Worm (Caenorhabditis elegans) whole organism, early embryonic: ENCODE results near the gene wdr-48.

Source experiments
- B0310.2 ChIP-seq: sonication (generic microtip); optimal IDR thresholded peaks from 2 replicates; lab custom pipeline; 2016; ENCODE audit warnings: mild to moderate bottlenecking, missing genetic modification characterization, missing compliant biosample characterization
- ama-1 ChIP-seq: fragments of 150-350 bp; optimal IDR thresholded peaks from 2 replicates; lab custom pipeline; 2014
- ceh-36 ChIP-seq: sonication (generic microtip); optimal IDR thresholded peaks from 2 replicates; lab custom pipeline; 2016; ENCODE audit warnings: missing genetic modification characterization, inconsistent platforms, missing compliant biosample characterization
- flt-1 ChIP-seq: fragments of 200-800 bp; sonication (Bioruptor generic); IDR thresholded peaks from 2 replicates; pipeline ENCODE4 v1.3.6; 2022; ENCODE audit warnings: missing genetic modification characterization, missing compliant biosample characterization
- hmbx-1 ChIP-seq: sonication (generic microtip); optimal IDR thresholded peaks from 2 replicates; lab custom pipeline; 2016; ENCODE audit warnings: mild to moderate bottlenecking, missing genetic modification characterization, missing compliant biosample characterization
- hnd-1 ChIP-seq: sonication (generic microtip); optimal IDR thresholded peaks from 2 replicates; lab custom pipeline; 2016; ENCODE audit warnings: missing genetic modification characterization, missing compliant biosample characterization
- scrt-1 ChIP-seq: fragments of 200-800 bp; sonication (Bioruptor generic); IDR thresholded peaks from 2 replicates; pipeline ENCODE4 v1.3.6; 2022; ENCODE audit warnings: missing genetic modification characterization, missing compliant biosample characterization
- sea-1 ChIP-seq: fragments of 200-800 bp; sonication (Bioruptor generic); conservative IDR thresholded peaks from 2 replicates; pipeline ENCODE4 v1.3.6; 2022; ENCODE audit warnings: missing genetic modification characterization, missing compliant biosample characterization
- tbx-11 ChIP-seq: fragments of 200-800 bp; sonication (Bioruptor generic); IDR thresholded peaks from 2 replicates; pipeline ENCODE4 v1.3.6; 2022; ENCODE audit warnings: missing genetic modification characterization, missing compliant biosample characterization
- tbx-37 ChIP-seq: fragments of 200-800 bp; sonication (Bioruptor generic); conservative IDR thresholded peaks from 2 replicates; pipeline ENCODE4 v1.3.6; 2022; ENCODE audit warnings: missing genetic modification reagents, missing genetic modification characterization, missing compliant biosample characterization

DNA sequence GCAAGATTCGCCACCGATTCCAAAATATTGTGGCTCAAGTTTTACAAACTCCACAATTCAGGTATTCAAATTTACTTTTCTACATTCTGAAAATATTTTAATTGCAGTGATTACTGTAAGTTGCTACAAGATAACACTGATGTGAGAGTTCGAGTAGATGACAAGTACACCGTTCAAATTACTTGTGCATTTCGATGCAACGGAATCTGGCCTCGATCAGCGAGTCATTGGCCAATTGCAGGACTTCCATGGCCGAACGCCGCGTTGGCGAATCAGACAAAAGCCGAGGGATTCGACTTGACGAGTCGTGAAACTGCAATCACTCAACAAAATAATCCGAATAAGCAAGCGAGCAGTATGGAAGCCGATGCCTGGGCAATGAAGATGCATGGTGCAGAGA is 22.6 kb downstream of the wdr-48 start:
- TF ChIP-seq ama-1 (lab: Kevin White, UChicago) (no peak), flt-1 (GFP tag; lab: Robert Waterston, UW) (no peak), hnd-1 (tag; lab: Kevin White, UChicago) (no peak), B0310.2 (tag; lab: Kevin White, UChicago) (no peak), hmbx-1 (tag; lab: Kevin White, UChicago) (no peak), scrt-1 (GFP tag; lab: Robert Waterston, UW) (no peak), ceh-36 (no peak), tbx-37 (no peak), sea-1 (GFP tag; lab: Robert Waterston, UW) (no peak), tbx-11 (GFP tag; lab: Robert Waterston, UW) (no peak)
